Worm (Caenorhabditis elegans) whole organism, midembryonic: ENCODE data around the gene hpo-36.

Experiments used
- T22C8.4 ChIP-seq: fragments of 200-800 bp; sonication (Bioruptor generic); IDR thresholded peaks from 2 replicates; pipeline ENCODE4 v1.3.6; 2022; ENCODE audit warnings: missing genetic modification characterization, missing compliant biosample characterization
- cog-1 ChIP-seq: sonication (generic microtip); optimal IDR thresholded peaks from 2 replicates; lab custom pipeline; 2016; ENCODE audit warnings: missing genetic modification characterization, missing compliant biosample characterization
- flt-1 ChIP-seq: fragments of 200-800 bp; sonication (Bioruptor generic); IDR thresholded peaks from 2 replicates; pipeline ENCODE4 v1.3.6; 2022; ENCODE audit warnings: missing genetic modification characterization, missing compliant biosample characterization
- klf-2 ChIP-seq: fragments of 200-800 bp; sonication (Bioruptor generic); conservative IDR thresholded peaks from 2 replicates; pipeline ENCODE4 v1.3.6; 2022; ENCODE audit warnings: missing genetic modification reagents, missing genetic modification characterization, missing compliant biosample characterization
- med-1 ChIP-seq: sonication (generic microtip); optimal IDR thresholded peaks from 2 replicates; lab custom pipeline; 2017; ENCODE audit warnings: missing genetic modification characterization, mild to moderate bottlenecking, missing compliant biosample characterization, antibody characterized with exemption, missing genetic modification reagents; ENCODE audit not compliant: insufficient read depth
- tab-1 ChIP-seq: fragments of 200-800 bp; sonication (Bioruptor generic); IDR thresholded peaks from 2 replicates; pipeline ENCODE4 v1.3.6; 2022; ENCODE audit warnings: missing genetic modification characterization, missing compliant biosample characterization
- ztf-23 ChIP-seq: fragments of 200-800 bp; sonication (Bioruptor generic); IDR thresholded peaks from 2 replicates; pipeline ENCODE4 v1.3.6; 2022; ENCODE audit warnings: missing genetic modification reagents, missing genetic modification characterization, missing compliant biosample characterization
- ztf-29 ChIP-seq: fragments of 200-800 bp; sonication (Bioruptor generic); IDR thresholded peaks from 2 replicates; pipeline ENCODE4 v1.3.6; 2022; ENCODE audit warnings: missing genetic modification reagents, missing genetic modification characterization, missing compliant biosample characterization

DNA sequence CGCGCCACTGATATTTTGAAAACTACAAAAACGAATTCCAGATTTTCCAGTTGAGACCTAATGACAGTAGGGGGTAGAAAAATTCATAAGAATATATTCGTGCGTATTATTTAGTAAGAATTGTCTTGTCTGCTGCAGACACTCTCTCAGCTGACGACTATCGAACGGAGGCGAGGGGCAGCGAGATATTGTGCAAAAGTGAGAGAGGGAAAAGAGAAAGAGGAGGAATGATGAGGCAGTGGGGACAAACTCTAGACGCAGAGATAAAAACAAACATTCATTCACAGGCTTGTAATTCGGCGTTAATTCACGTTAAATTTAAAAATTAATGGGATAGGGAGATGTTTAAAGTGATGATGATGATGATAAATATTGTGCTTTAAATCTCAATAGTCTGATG, 17.7 kb upstream of the hpo-36 start, which contains the start of gene gid-7:
- TF ChIP-seq tab-1 (no peak), ztf-29 (GFP tag; lab: Robert Waterston, UW) (no peak), flt-1 (GFP tag; lab: Robert Waterston, UW) (no peak), T22C8.4 (GFP tag; lab: Robert Waterston, UW) (no peak), ztf-23 (GFP tag; lab: Robert Waterston, UW) (no peak), med-1 (no peak), cog-1 (no peak), klf-2 (no peak)
